Worm (Caenorhabditis elegans): ENCODE measurements around the gene C07B5.3.

Gene C07B5.3

ce11 chrX:9540464-9540863, 17.4 kb upstream of the C07B5.3 start (continued):
- TF ChIP-seq nhr-77 (tag; optimal IDR thresholded peaks at IDR 0.05), result no peak
- TF ChIP-seq ztf-11 (tag; optimal IDR thresholded peaks at IDR 0.05), result no peak
- TF ChIP-seq C34F6.9 (tag; optimal IDR thresholded peaks at IDR 0.05), result no peak
- peak; percentile 18 for TF ChIP-seq gmeb-1 (tag; optimal IDR thresholded peaks at IDR 0.05)
- no peak for TF ChIP-seq aly-2 (tag; optimal IDR thresholded peaks at IDR 0.05)

DNA sequence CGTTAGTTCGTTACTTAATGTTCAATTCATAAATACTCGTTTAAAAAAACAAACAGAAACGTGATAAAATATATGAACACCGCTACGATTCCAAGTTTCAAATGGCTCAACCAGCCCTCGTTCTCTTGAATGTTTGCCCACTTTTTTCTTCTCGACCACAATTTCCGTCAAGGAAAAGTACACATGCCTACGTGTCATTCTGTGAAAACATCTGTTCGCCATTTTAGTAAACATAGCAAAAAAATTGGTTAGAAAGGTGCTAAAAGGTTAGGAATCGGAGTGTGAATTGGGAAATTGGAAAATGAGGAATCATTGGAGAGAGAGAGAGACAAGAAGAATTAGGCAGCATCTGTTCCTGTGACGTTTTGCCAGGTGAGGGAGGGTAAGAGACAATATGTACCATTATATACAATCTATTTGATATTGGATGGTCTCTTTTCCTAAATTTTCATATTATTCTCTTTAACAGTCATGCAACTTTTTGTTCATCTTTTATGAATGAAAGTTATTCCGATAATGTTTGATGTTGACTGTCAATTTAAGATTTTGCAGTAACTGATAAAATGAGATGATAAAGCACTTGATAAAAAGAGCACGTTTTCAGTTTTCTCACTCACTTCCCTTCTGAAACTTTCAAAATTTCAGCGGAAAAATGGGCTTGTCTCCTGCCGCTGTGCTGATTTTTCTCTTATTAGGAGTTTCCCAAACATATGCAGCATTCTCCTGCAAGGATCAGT, 16.4 kb upstream of the C07B5.3 start, which contains the start of gene nuc-1:
TSS of gene nuc-1 (plus strand) at position 612 of the 737 bp plus-strand sequence.
- TF ChIP-seq fos-1 (tag; optimal IDR thresholded peaks at IDR 0.05), result peak; percentile 69
- no peak for TF ChIP-seq zag-1 (tag; optimal IDR thresholded peaks at IDR 0.05)

ce11 chrX:9537538-9538172, 14.6 kb upstream of the C07B5.3 start:
- peak; percentile 67 for TF ChIP-seq sma-9 (GFP tag; optimal IDR thresholded peaks at IDR 0.05)
- no peak for TF ChIP-seq sma-9 (tag; optimal IDR thresholded peaks at IDR 0.05)
- peak; percentile 62 for TF ChIP-seq crh-2 (tag; optimal IDR thresholded peaks at IDR 0.05)
- TF ChIP-seq nhr-25 (tag; optimal IDR thresholded peaks at IDR 0.05), result peak; percentile 73
- TF ChIP-seq nhr-21 (tag; optimal IDR thresholded peaks at IDR 0.05), result peak; percentile 31
- no peak for TF ChIP-seq lin-13 (GFP tag; optimal IDR thresholded peaks at IDR 0.05)
- TF ChIP-seq lsy-2 (tag; optimal IDR thresholded peaks at IDR 0.05), result no peak
- TF ChIP-seq nhr-12 (tag; optimal IDR thresholded peaks at IDR 0.05), result no peak
- peak; percentile 30 for TF ChIP-seq sma-3 (GFP tag; optimal IDR thresholded peaks at IDR 0.05)
- TF ChIP-seq nhr-237 (tag; optimal IDR thresholded peaks at IDR 0.05), result no peak
- TF ChIP-seq skn-1 (tag; optimal IDR thresholded peaks at IDR 0.05), result no peak
- TF ChIP-seq ztf-4 (tag; optimal IDR thresholded peaks at IDR 0.05), result no peak
- TF ChIP-seq mab-5 (tag; optimal IDR thresholded peaks at IDR 0.05), result no peak
- peak; percentile 54 for TF ChIP-seq nhr-129 (tag; optimal IDR thresholded peaks at IDR 0.05)
- TF ChIP-seq ceh-82 (tag; optimal IDR thresholded peaks at IDR 0.05), result no peak
- no peak for TF ChIP-seq zag-1 (tag; optimal IDR thresholded peaks at IDR 0.05)
- TF ChIP-seq nhr-23 (tag; optimal IDR thresholded peaks at IDR 0.05), result no peak
- no peak for TF ChIP-seq lin-11 (tag; optimal IDR thresholded peaks at IDR 0.05)
- TF ChIP-seq peb-1 (tag; optimal IDR thresholded peaks at IDR 0.05), result no peak
- TF ChIP-seq unc-62 (GFP tag; optimal IDR thresholded peaks at IDR 0.05), result no peak
- TF ChIP-seq blmp-1 (tag; optimal IDR thresholded peaks at IDR 0.05; ENCODE audit: insufficient read depth), result peak; percentile 84

ce11 chrX:9536665-9537064, 13.6 kb upstream of the C07B5.3 start, which contains the start of gene C07B5.8:
TSS of gene C07B5.8 (minus strand) at chrX:9536765.
- TF ChIP-seq mbf-1 (tag; optimal IDR thresholded peaks at IDR 0.05), result no peak
- no peak for TF ChIP-seq blmp-1 (tag; optimal IDR thresholded peaks at IDR 0.05; ENCODE audit: insufficient read depth)
- no peak for TF ChIP-seq R02D3.7 (tag; optimal IDR thresholded peaks at IDR 0.05)
- no peak for TF ChIP-seq nhr-129 (tag; optimal IDR thresholded peaks at IDR 0.05)
- no peak for TF ChIP-seq ceh-16 (tag; optimal IDR thresholded peaks at IDR 0.05)
- no peak for TF ChIP-seq unc-55 (GFP tag; optimal IDR thresholded peaks at IDR 0.05)
- TF ChIP-seq nhr-10 (tag; optimal IDR thresholded peaks at IDR 0.05), result no peak
- no peak for TF ChIP-seq Y55F3AM.14 (GFP tag; optimal IDR thresholded peaks at IDR 0.05)
- no peak for TF ChIP-seq lin-39 (tag; optimal IDR thresholded peaks at IDR 0.05)
- no peak for TF ChIP-seq lsy-2 (tag; optimal IDR thresholded peaks at IDR 0.05)

DNA sequence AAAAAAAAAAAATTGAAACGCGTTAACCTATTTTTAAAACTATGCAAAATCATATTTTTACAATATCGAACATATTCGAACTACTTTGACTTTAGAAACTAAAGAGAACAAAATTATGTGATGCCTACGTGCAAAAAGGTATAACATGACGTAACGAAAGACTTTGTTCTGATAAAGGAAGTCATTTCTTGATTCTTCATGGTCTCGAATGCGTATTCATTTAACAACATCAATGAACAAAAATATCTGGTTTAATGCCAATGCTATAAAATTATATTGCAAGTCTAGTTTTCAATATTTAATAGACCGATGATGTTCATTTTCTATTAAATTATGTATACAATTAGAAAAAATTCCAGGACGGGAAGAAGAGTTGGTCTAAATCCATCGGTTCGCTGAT, 13.0 kb upstream of the C07B5.3 start:
- TF ChIP-seq blmp-1 (tag; optimal IDR thresholded peaks at IDR 0.05; ENCODE audit: insufficient read depth) (no peak), mbf-1 (tag; optimal IDR thresholded peaks at IDR 0.05) (no peak), C34F6.9 (tag; optimal IDR thresholded peaks at IDR 0.05) (no peak), peb-1 (tag; optimal IDR thresholded peaks at IDR 0.05) (no peak), nhr-6 (tag; optimal IDR thresholded peaks at IDR 0.05) (no peak), fos-1 (tag; optimal IDR thresholded peaks at IDR 0.05) (no peak), nhr-237 (tag; optimal IDR thresholded peaks at IDR 0.05) (no peak), unc-39 (tag; optimal IDR thresholded peaks at IDR 0.05) (no peak), crh-2 (tag; optimal IDR thresholded peaks at IDR 0.05) (no peak), nhr-10 (tag; optimal IDR thresholded peaks at IDR 0.05) (no peak), aly-2 (tag; optimal IDR thresholded peaks at IDR 0.05) (no peak), ama-1 (optimal IDR thresholded peaks at IDR 0.05) (no peak), zag-1 (tag; optimal IDR thresholded peaks at IDR 0.05) (no peak), nhr-77 (tag; optimal IDR thresholded peaks at IDR 0.05) (no peak), skn-1 (tag; optimal IDR thresholded peaks at IDR 0.05) (no peak), nhr-21 (tag; optimal IDR thresholded peaks at IDR 0.05) (peak; percentile 51), unc-62 (GFP tag; optimal IDR thresholded peaks at IDR 0.05) (no peak), ceh-82 (tag; optimal IDR thresholded peaks at IDR 0.05) (no peak), elt-3 (tag; optimal IDR thresholded peaks at IDR 0.05) (no peak), ztf-4 (tag; optimal IDR thresholded peaks at IDR 0.05) (peak; percentile 9), nhr-25 (tag; optimal IDR thresholded peaks at IDR 0.05) (peak; percentile 46), lin-39 (tag; optimal IDR thresholded peaks at IDR 0.05) (no peak), nhr-23 (tag; optimal IDR thresholded peaks at IDR 0.05) (no peak), ceh-16 (tag; optimal IDR thresholded peaks at IDR 0.05) (no peak), alr-1 (tag; optimal IDR thresholded peaks at IDR 0.05) (no peak)

Measured in whole organism, L2 larva.